Fruit fly (Drosophila melanogaster): Measurements from ENCODE around the gene eff.

Gene eff

dm6 chr3R:14711447-14712163 lies 29.5 kb downstream of the eff start (continued):
- no peak for TF ChIP-seq odd (GFP tag; optimal IDR thresholded peaks at IDR 0.05)
- TF ChIP-seq CG12391 (tag; optimal IDR thresholded peaks at IDR 0.05) = peak; percentile 31
- no peak for TF ChIP-seq Elba2 (GFP tag; optimal IDR thresholded peaks at IDR 0.05)
- no peak for TF ChIP-seq CG10431 (GFP tag; optimal IDR thresholded peaks at IDR 0.05)
- no peak for TF ChIP-seq Gsc (GFP tag; IDR thresholded peaks at IDR 0.05)
- no peak for TF ChIP-seq CG33557 (GFP tag; optimal IDR thresholded peaks at IDR 0.05)
- TF ChIP-seq CG7357 (GFP tag; IDR thresholded peaks at IDR 0.05) = no peak
- TF ChIP-seq Blimp-1 (GFP tag; optimal IDR thresholded peaks at IDR 0.05) = no peak
- TF ChIP-seq vnd (GFP tag; IDR thresholded peaks at IDR 0.05; ENCODE audit: partially characterized antibody) = no peak
- TF ChIP-seq CG3407 (GFP tag; optimal IDR thresholded peaks at IDR 0.05) = no peak
- no peak for TF ChIP-seq sug (tag; optimal IDR thresholded peaks at IDR 0.05)
- TF ChIP-seq HLH54F (GFP tag; optimal IDR thresholded peaks at IDR 0.05) = no peak
- no peak for TF ChIP-seq bowl (GFP tag; IDR thresholded peaks at IDR 0.05)
- TF ChIP-seq jigr1 (GFP tag; IDR thresholded peaks at IDR 0.05) = no peak
- TF ChIP-seq Neu2 (GFP tag; optimal IDR thresholded peaks at IDR 0.05; ENCODE audit: borderline replicate concordance) = no peak
- TF ChIP-seq CG10543 (GFP tag; optimal IDR thresholded peaks at IDR 0.05) = no peak
- peak; percentile 45 for TF ChIP-seq Ada2b (GFP tag; IDR thresholded peaks at IDR 0.05)
- no peak for TF ChIP-seq run (tag; optimal IDR thresholded peaks at IDR 0.05)
- no peak for TF ChIP-seq gsb-n (tag; optimal IDR thresholded peaks at IDR 0.05)
- no peak for TF ChIP-seq ato (GFP tag; IDR thresholded peaks at IDR 0.05; ENCODE audit: partially characterized antibody)
- TF ChIP-seq Ptx1 (GFP tag; IDR thresholded peaks at IDR 0.05) = peak; percentile 47; the same call in 1 of the 2 replicates
- no peak for TF ChIP-seq pho (GFP tag; optimal IDR thresholded peaks at IDR 0.05)
- TF ChIP-seq CG4617 (GFP tag; optimal IDR thresholded peaks at IDR 0.05; ENCODE audit: borderline replicate concordance) = no peak
- TF ChIP-seq vvl (GFP tag; IDR thresholded peaks at IDR 0.05) = no peak; the same call in 1 of the 2 replicates
- no peak for TF ChIP-seq twi (tag; optimal IDR thresholded peaks at IDR 0.05)
- TF ChIP-seq CG12659 (GFP tag; optimal IDR thresholded peaks at IDR 0.05) = peak; percentile 27
- no peak for TF ChIP-seq wdn (GFP tag; IDR thresholded peaks at IDR 0.05)
- TF ChIP-seq slbo (GFP tag; IDR thresholded peaks at IDR 0.05) = peak; percentile 59; the same call in 1 of the 2 replicates
- no peak for TF ChIP-seq CG14667 (GFP tag; IDR thresholded peaks at IDR 0.05)
- peak; percentile 94 for TF ChIP-seq gcm (GFP tag; optimal IDR thresholded peaks at IDR 0.05)
- peak; percentile 42 for TF ChIP-seq grau (tag; optimal IDR thresholded peaks at IDR 0.05)
- no peak for TF ChIP-seq Dbx (GFP tag; IDR thresholded peaks at IDR 0.05)
- TF ChIP-seq ken (GFP tag; IDR thresholded peaks at IDR 0.05) = no peak
- TF ChIP-seq CG31441 (GFP tag; IDR thresholded peaks at IDR 0.05) = 0 out of 2 replicates have a peak, but pooled peaks have one; percentile 13
- no peak for TF ChIP-seq Side (GFP tag; optimal IDR thresholded peaks at IDR 0.05)
- TF ChIP-seq schlank (tag; optimal IDR thresholded peaks at IDR 0.05) = no peak
- TF ChIP-seq Sry-δ (GFP tag; optimal IDR thresholded peaks at IDR 0.05) = no peak
- no peak for TF ChIP-seq gcm2 (GFP tag; optimal IDR thresholded peaks at IDR 0.05)
- no peak for TF ChIP-seq CG4360 (GFP tag; IDR thresholded peaks at IDR 0.05)
- no peak for TF ChIP-seq dm (GFP tag; optimal IDR thresholded peaks at IDR 0.05)
- no peak for TF ChIP-seq CG17802 (tag; optimal IDR thresholded peaks at IDR 0.05)
- no peak for TF ChIP-seq CG8089 (GFP tag; optimal IDR thresholded peaks at IDR 0.05)
- no peak for TF ChIP-seq zfh1 (GFP tag; IDR thresholded peaks at IDR 0.05)
- peak; percentile 28 for TF ChIP-seq CG15011 (GFP tag; optimal IDR thresholded peaks at IDR 0.05)
- TF ChIP-seq ranshi (GFP tag; IDR thresholded peaks at IDR 0.05) = no peak
- peak; percentile 1 for TF ChIP-seq CoRest (tag; optimal IDR thresholded peaks at IDR 0.05)
- peak; percentile 56 for TF ChIP-seq pfk (GFP tag; optimal IDR thresholded peaks at IDR 0.05)
- TF ChIP-seq CG17361 (GFP tag; IDR thresholded peaks at IDR 0.05) = peak; percentile 24; the same call in 1 of the 3 replicates
- no peak for TF ChIP-seq Abd-B (GFP tag; optimal IDR thresholded peaks at IDR 0.05)
- TF ChIP-seq klu (GFP tag; IDR thresholded peaks at IDR 0.05) = no peak

Data from whole organism, embryonic.